Worm (Caenorhabditis elegans) whole organism, L1 larva: ENCODE data around the gene vab-7.

ENCODE experiments used
- C04F5.9 ChIP-seq: sonication (generic microtip); optimal IDR thresholded peaks from 2 replicates; lab custom pipeline; 2016; ENCODE audit warnings: missing genetic modification characterization, missing compliant biosample characterization
- C16A3.4 ChIP-seq: fragments of 150-350 bp; optimal IDR thresholded peaks from 2 replicates; lab custom pipeline; 2014; ENCODE audit warnings: missing biosample characterization, missing genetic modification characterization
- F16B12.6 ChIP-seq: fragments of 150-350 bp; optimal IDR thresholded peaks from 2 replicates; lab custom pipeline; 2014; ENCODE audit warnings: missing biosample characterization, missing genetic modification characterization
- Y116A8C.19 ChIP-seq: sonication (generic microtip); optimal IDR thresholded peaks from 2 replicates; lab custom pipeline; 2016; ENCODE audit warnings: missing compliant biosample characterization, missing genetic modification characterization, borderline replicate concordance
- aha-1 ChIP-seq: fragments of 150-350 bp; optimal IDR thresholded peaks from 2 replicates; lab custom pipeline; 2014; ENCODE audit warnings: missing biosample characterization, missing genetic modification characterization
- aly-2 ChIP-seq: fragments of 150-350 bp; optimal IDR thresholded peaks from 2 replicates; lab custom pipeline; 2014; ENCODE audit warnings: missing biosample characterization, missing genetic modification characterization
- ama-1 ChIP-seq: fragments of 150-350 bp; optimal IDR thresholded peaks from 2 replicates; lab custom pipeline; 2014
- blmp-1 ChIP-seq: fragments of 150-350 bp; optimal IDR thresholded peaks from 2 replicates; lab custom pipeline; 2014; ENCODE audit warnings: missing biosample characterization, missing genetic modification characterization
- ceh-63 ChIP-seq: fragments of 200-800 bp; sonication (Bioruptor generic); optimal IDR thresholded peaks from 2 replicates; lab custom pipeline; 2018; ENCODE audit warnings: mild to moderate bottlenecking, missing genetic modification characterization, missing compliant biosample characterization
- ceh-82 ChIP-seq, 3 experiments: fragments of 150-350 bp in 1 of 3; sonication (generic microtip) in 2 of 3; optimal IDR thresholded peaks; 2 replicates each; lab custom pipeline; 2014 to 2017; ENCODE audit warnings: missing biosample characterization in 3 of 3, missing genetic modification characterization in 3 of 3
- ceh-88 ChIP-seq: fragments of 200-800 bp; sonication (Bioruptor generic); IDR thresholded peaks from 2 replicates; pipeline ENCODE4 v1.3.6; 2022; ENCODE audit warnings: missing genetic modification characterization, missing compliant biosample characterization
- ces-1 ChIP-seq: fragments of 150-350 bp; optimal IDR thresholded peaks from 2 replicates; lab custom pipeline; 2014; ENCODE audit warnings: missing biosample characterization, missing genetic modification reagents, missing genetic modification characterization
- dpl-1 ChIP-seq, 3 experiments: fragments of 150-350 bp in 2 of 3; sonication (generic microtip) in 1 of 3; optimal IDR thresholded peaks; 2 replicates each; lab custom pipeline; 2014 to 2017; ENCODE audit warnings: missing biosample characterization in 3 of 3, missing genetic modification characterization in 3 of 3, missing genetic modification reagents in 3 of 3
- dsc-1 ChIP-seq: sonication (generic microtip); optimal IDR thresholded peaks from 2 replicates; lab custom pipeline; 2016; ENCODE audit warnings: mild to moderate bottlenecking, missing genetic modification characterization, missing compliant biosample characterization
- efl-1 ChIP-seq, 4 experiments: fragments of 150-350 bp; optimal IDR thresholded peaks in 3 of 4; peaks in 1 of 4; 1 replicate in 1 of 4; 2 replicates in 3 of 4; lab custom pipeline; 2014; ENCODE audit warnings: missing biosample characterization in 2 of 4, missing genetic modification characterization in 2 of 4, missing genetic modification reagents in 2 of 4
- elt-3 ChIP-seq, 6 experiments: fragments of 150-350 bp in 1 of 6; sonication (generic microtip); optimal IDR thresholded peaks; 2 replicates each; lab custom pipeline; 2017 to 2018; ENCODE audit warnings: missing biosample characterization in 6 of 6, missing genetic modification characterization in 6 of 6, inconsistent platforms in 1 of 6
- fkh-8 ChIP-seq: sonication (generic microtip); optimal IDR thresholded peaks from 2 replicates; lab custom pipeline; 2016; ENCODE audit warnings: mild to moderate bottlenecking, missing genetic modification characterization, missing compliant biosample characterization
- fos-1 ChIP-seq: fragments of 150-350 bp; optimal IDR thresholded peaks from 2 replicates; lab custom pipeline; 2014; ENCODE audit warnings: missing biosample characterization, missing genetic modification characterization
- grh-1 ChIP-seq: fragments of 200-800 bp; sonication (Bioruptor generic); IDR thresholded peaks from 2 replicates; pipeline ENCODE4 v1.3.6; 2022; ENCODE audit warnings: missing genetic modification reagents, missing genetic modification characterization, missing compliant biosample characterization
- hpl-2 ChIP-seq: fragments of 150-350 bp; optimal IDR thresholded peaks from 2 replicates; lab custom pipeline; 2014; ENCODE audit warnings: missing biosample characterization, missing genetic modification reagents, missing genetic modification characterization
- lin-13 ChIP-seq: fragments of 150-350 bp; optimal IDR thresholded peaks from 2 replicates; lab custom pipeline; 2014; ENCODE audit warnings: missing biosample characterization, missing genetic modification reagents, missing genetic modification characterization
- lin-15B ChIP-seq: fragments of 150-350 bp; sonication (generic microtip); optimal IDR thresholded peaks from 3 replicates; lab custom pipeline; 2014; ENCODE audit warnings: missing biosample characterization, missing genetic modification characterization
- lin-35 ChIP-seq, 2 experiments: fragments of 150-350 bp; optimal IDR thresholded peaks; 2 replicates each; lab custom pipeline; 2014; ENCODE audit warnings: missing biosample characterization in 2 of 2, missing genetic modification characterization in 2 of 2, missing genetic modification reagents in 2 of 2
- lir-3 ChIP-seq: sonication (generic microtip); optimal IDR thresholded peaks from 2 replicates; lab custom pipeline; 2016; ENCODE audit warnings: mild to moderate bottlenecking, missing genetic modification characterization, moderate library complexity, missing compliant biosample characterization; ENCODE audit not compliant: poor library complexity
- lsy-2 ChIP-seq, 2 experiments: fragments of 150-350 bp; optimal IDR thresholded peaks; 2 replicates each; lab custom pipeline; 2014; ENCODE audit warnings: missing biosample characterization in 2 of 2, missing genetic modification characterization in 2 of 2
- mab-9 ChIP-seq: fragments of 200-800 bp; sonication (Bioruptor generic); IDR thresholded peaks from 2 replicates; pipeline ENCODE4 v1.3.6; 2022; ENCODE audit warnings: missing genetic modification reagents, missing genetic modification characterization, missing compliant biosample characterization
- mdl-1 ChIP-seq, 2 experiments: fragments of 150-350 bp; optimal IDR thresholded peaks; 2 replicates each; lab custom pipeline; 2014 to 2017; ENCODE audit warnings: missing biosample characterization in 2 of 2, missing genetic modification characterization in 2 of 2, inconsistent platforms in 1 of 2
- mef-2 ChIP-seq: fragments of 150-350 bp; optimal IDR thresholded peaks from 2 replicates; lab custom pipeline; 2014; ENCODE audit warnings: missing biosample characterization, missing genetic modification characterization
- mep-1 ChIP-seq: fragments of 150-350 bp; optimal IDR thresholded peaks from 2 replicates; lab custom pipeline; 2014; ENCODE audit warnings: missing biosample characterization, missing genetic modification characterization
- nhr-19 ChIP-seq: fragments of 200-800 bp; sonication (Bioruptor generic); conservative IDR thresholded peaks from 2 replicates; pipeline ENCODE4 v1.3.6; 2022; ENCODE audit warnings: missing genetic modification characterization, missing compliant biosample characterization
- nhr-237 ChIP-seq: fragments of 150-350 bp; optimal IDR thresholded peaks from 2 replicates; lab custom pipeline; 2014; ENCODE audit warnings: missing biosample characterization, missing genetic modification characterization
- nhr-47 ChIP-seq: sonication (generic microtip); optimal IDR thresholded peaks from 2 replicates; lab custom pipeline; 2016; ENCODE audit warnings: mild to moderate bottlenecking, missing genetic modification characterization, moderate library complexity, missing compliant biosample characterization
- nhr-71 ChIP-seq: sonication (generic microtip); optimal IDR thresholded peaks from 2 replicates; lab custom pipeline; 2016; ENCODE audit warnings: mild to moderate bottlenecking, missing genetic modification characterization, moderate library complexity, missing compliant biosample characterization
- nhr-84 ChIP-seq: sonication (generic microtip); optimal IDR thresholded peaks from 2 replicates; lab custom pipeline; 2017; ENCODE audit warnings: missing biosample characterization, missing genetic modification characterization
- nhr-85 ChIP-seq: sonication (generic microtip); peaks from one replicate; lab custom pipeline; 2016; ENCODE audit warnings: missing genetic modification characterization, inconsistent platforms, missing compliant biosample characterization
- pax-3 ChIP-seq: fragments of 200-800 bp; sonication (Bioruptor generic); optimal IDR thresholded peaks from 2 replicates; lab custom pipeline; 2018; ENCODE audit warnings: mild to moderate bottlenecking, missing genetic modification characterization, moderate library complexity, missing compliant biosample characterization
- pqm-1 ChIP-seq: sonication (generic microtip); optimal IDR thresholded peaks from 3 replicates; lab custom pipeline; 2017; ENCODE audit warnings: missing biosample characterization, missing genetic modification characterization
- skn-1 ChIP-seq: fragments of 150-350 bp; optimal IDR thresholded peaks from 2 replicates; lab custom pipeline; 2014; ENCODE audit warnings: missing biosample characterization, missing genetic modification characterization
- sox-4 ChIP-seq: sonication (generic microtip); optimal IDR thresholded peaks from 2 replicates; lab custom pipeline; 2016; ENCODE audit warnings: missing genetic modification characterization, missing compliant biosample characterization
- sptf-1 ChIP-seq: fragments of 150-350 bp; optimal IDR thresholded peaks from 2 replicates; lab custom pipeline; 2014; ENCODE audit warnings: missing biosample characterization, missing genetic modification characterization
- swsn-7 ChIP-seq: sonication (generic microtip); optimal IDR thresholded peaks from 2 replicates; lab custom pipeline; 2016; ENCODE audit warnings: missing genetic modification characterization, missing compliant biosample characterization
- tlp-1 ChIP-seq: fragments of 150-350 bp; optimal IDR thresholded peaks from 2 replicates; lab custom pipeline; 2014; ENCODE audit warnings: missing biosample characterization, missing genetic modification characterization
- vab-15 ChIP-seq: sonication (generic microtip); optimal IDR thresholded peaks from 2 replicates; lab custom pipeline; 2017; ENCODE audit warnings: missing genotype, mild to moderate bottlenecking, missing genetic modification characterization, missing compliant biosample characterization
- xbp-1 ChIP-seq: sonication (generic microtip); optimal IDR thresholded peaks from 2 replicates; lab custom pipeline; 2016; ENCODE audit warnings: missing genetic modification characterization, missing compliant biosample characterization
- zag-1 ChIP-seq: fragments of 150-350 bp; optimal IDR thresholded peaks from 2 replicates; lab custom pipeline; 2014; ENCODE audit warnings: missing biosample characterization, missing genetic modification characterization
- zip-4 ChIP-seq: fragments of 200-800 bp; sonication (Bioruptor generic); optimal IDR thresholded peaks from 2 replicates; lab custom pipeline; 2018; ENCODE audit warnings: mild to moderate bottlenecking, missing genetic modification characterization, moderate library complexity, missing compliant biosample characterization
- ztf-11 ChIP-seq, 2 experiments: sonication (generic microtip); optimal IDR thresholded peaks; 2 replicates each; lab custom pipeline; 2016 to 2017; ENCODE audit warnings: missing genetic modification characterization in 2 of 2, missing biosample characterization in 1 of 2, missing compliant biosample characterization in 1 of 2

Gene vab-7

DNA sequence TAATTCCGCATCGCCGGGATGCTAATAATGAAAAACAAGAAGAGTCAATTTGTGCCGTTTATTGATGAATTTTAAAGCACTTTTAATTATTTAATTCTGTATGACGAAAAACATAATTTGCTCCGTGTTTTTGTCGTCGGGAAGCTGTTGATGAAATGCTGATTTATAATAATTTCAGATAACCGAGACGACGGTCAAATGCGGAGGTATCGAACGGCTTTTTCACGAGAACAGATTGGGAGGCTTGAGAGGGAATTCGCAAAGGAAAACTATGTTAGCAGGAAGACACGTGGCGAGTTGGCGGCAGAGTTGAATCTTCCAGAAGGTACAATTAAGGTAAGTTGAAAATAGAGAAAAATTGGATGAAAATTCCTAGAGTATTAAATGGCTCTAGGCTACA is 3.4 kb downstream of the vab-7 start:
- TF ChIP-seq fkh-8 (tag; lab: Kevin White, UChicago) (no peak), ztf-11 (tag; optimal IDR thresholded peaks at IDR 0.05; lab: Kevin White, UChicago) (no peak), pax-3 (no peak), ceh-88 (GFP tag; lab: Robert Waterston, UW) (no peak), mab-9 (GFP tag; lab: Robert Waterston, UW) (no peak), nhr-19 (GFP tag; lab: Robert Waterston, UW) (no peak), nhr-84 (no peak), elt-3 (tag; optimal IDR thresholded peaks at IDR 0.05; lab: Kevin White, UChicago) (no peak), tlp-1 (tag; lab: Kevin White, UChicago) (no peak), C04F5.9 (tag; lab: Kevin White, UChicago) (no peak), dpl-1 (GFP tag; optimal IDR thresholded peaks at IDR 0.05; lab: Kevin White, UChicago) (no peak), zag-1 (tag; lab: Kevin White, UChicago) (no peak), lin-15B (tag; lab: Kevin White, UChicago) (no peak), ceh-82 (tag; optimal IDR thresholded peaks at IDR 0.05; lab: Kevin White, UChicago) (no peak), lir-3 (tag; lab: Kevin White, UChicago) (no peak), nhr-71 (no peak), nhr-85 (tag; lab: Kevin White, UChicago) (no peak)

DNA sequence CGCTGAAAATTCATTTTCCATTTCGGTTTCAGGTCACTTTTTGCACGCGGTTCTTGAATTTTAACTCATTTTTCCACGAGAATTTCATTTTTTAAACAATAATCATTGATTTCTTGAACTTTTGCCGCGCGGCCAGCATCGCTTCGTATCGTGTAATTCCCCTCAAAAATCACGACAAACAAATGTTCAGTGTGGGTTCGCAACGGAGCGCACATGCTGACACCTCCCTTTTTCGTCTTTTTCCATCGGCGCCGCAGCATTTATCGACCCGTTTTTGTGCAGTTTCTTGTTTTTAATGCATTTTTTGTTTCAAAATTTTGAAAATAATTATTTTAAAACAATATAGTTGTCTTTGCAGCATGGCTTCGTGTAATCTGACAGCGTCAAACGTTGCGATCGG is 10.7 kb downstream of the vab-7 start, which contains the start of gene M142.5:
Gene M142.5, plus strand, starts transcription at position 352 of the 400 bp plus-strand sequence.
- TF ChIP-seq nhr-237 (tag; lab: Kevin White, UChicago) = no peak
- no peak for TF ChIP-seq sptf-1 (tag; lab: Kevin White, UChicago)
- peak in 1 of 2 experiments; percentile 43 for TF ChIP-seq lsy-2 (tag; optimal IDR thresholded peaks at IDR 0.05; lab: Kevin White, UChicago)
- no peak for TF ChIP-seq ztf-11 (tag; optimal IDR thresholded peaks at IDR 0.05; lab: Kevin White, UChicago)
- TF ChIP-seq dsc-1 (tag; lab: Kevin White, UChicago) = no peak
- TF ChIP-seq aly-2 = no peak
- TF ChIP-seq lin-15B (tag; lab: Kevin White, UChicago) = peak; percentile 8
- TF ChIP-seq mep-1 (tag; lab: Kevin White, UChicago) = peak; percentile 30
- no peak for TF ChIP-seq hpl-2
- peak in 1 of 3 experiments; percentile 4 for TF ChIP-seq ceh-82 (tag; optimal IDR thresholded peaks at IDR 0.05; lab: Kevin White, UChicago)
- peak; percentile 40 to 66 for TF ChIP-seq lin-35 (GFP tag; optimal IDR thresholded peaks at IDR 0.05; lab: Kevin White, UChicago)
- peak; percentile 8 to 58 (median 22) for TF ChIP-seq dpl-1 (GFP tag; optimal IDR thresholded peaks at IDR 0.05; lab: Kevin White, UChicago)
- no peak for TF ChIP-seq zip-4 (GFP tag; lab: Kevin White, UChicago)
- peak; percentile 21 for TF ChIP-seq C16A3.4
- TF ChIP-seq ceh-63 (GFP tag; lab: Kevin White, UChicago) = no peak
- TF ChIP-seq swsn-7 = no peak
- TF ChIP-seq aha-1 (tag; lab: Kevin White, UChicago) = no peak
- TF ChIP-seq sox-4 = no peak
- no peak for TF ChIP-seq ces-1 (GFP tag; lab: Kevin White, UChicago)
- no peak for TF ChIP-seq Y116A8C.19 (tag; lab: Kevin White, UChicago)
- no peak for TF ChIP-seq fos-1 (tag; lab: Kevin White, UChicago)
- TF ChIP-seq grh-1 (GFP tag; lab: Robert Waterston, UW) = no peak
- TF ChIP-seq blmp-1 (tag; lab: Kevin White, UChicago) = peak; percentile 43
- no peak for TF ChIP-seq mef-2 (tag; lab: Kevin White, UChicago)
- no peak for TF ChIP-seq vab-15 (tag; lab: Kevin White, UChicago)
- TF ChIP-seq elt-3 (tag; optimal IDR thresholded peaks at IDR 0.05; lab: Kevin White, UChicago) = no peak
- no peak for TF ChIP-seq nhr-47
- TF ChIP-seq mdl-1 (tag; optimal IDR thresholded peaks at IDR 0.05; lab: Kevin White, UChicago) = peak in 1 of 2 experiments; percentile 23
- TF ChIP-seq xbp-1 (tag; lab: Kevin White, UChicago) = no peak
- TF ChIP-seq nhr-84 = no peak
- no peak for TF ChIP-seq lin-13 (GFP tag; lab: Kevin White, UChicago)
- peak; percentile 28 for TF ChIP-seq F16B12.6 (tag; lab: Kevin White, UChicago)
- no peak for TF ChIP-seq pqm-1 (tag; lab: Kevin White, UChicago)
- TF ChIP-seq ama-1 (lab: Kevin White, UChicago) = no peak
- no peak for TF ChIP-seq skn-1 (tag; lab: Kevin White, UChicago)
- TF ChIP-seq efl-1 (optimal IDR thresholded peaks at IDR 0.05; lab: Kevin White, UChicago) = peak; percentile 41 to 43
- peak; percentile 49 to 80 for TF ChIP-seq efl-1 (GFP tag; optimal IDR thresholded peaks at IDR 0.05 in 1 of 2; lab: Kevin White, UChicago)
- TF ChIP-seq lir-3 (tag; lab: Kevin White, UChicago) = no peak
- TF ChIP-seq, all 84 proteins: peak for 11
